Fruit fly (Drosophila melanogaster) whole organism, wandering third instar larva: ENCODE data around the gene sordd1.

ENCODE experiments used
- CG32264 ChIP-seq: fragments of 200-800 bp; sonication (Bioruptor generic); optimal IDR thresholded peaks from 2 replicates; lab custom pipeline; 2016; ENCODE audit warnings: missing biosample characterization, missing genetic modification characterization
- Dif ChIP-seq: fragments of 200-275, 200-300 bp; sonication (Bioruptor generic); optimal IDR thresholded peaks from 2 replicates; lab custom pipeline; 2018; ENCODE audit warnings: missing biosample characterization, missing genetic modification characterization; ENCODE audit not compliant: partially characterized antibody
- GATAd ChIP-seq: sonication (Bioruptor generic); optimal IDR thresholded peaks from 2 replicates; lab custom pipeline; 2016; ENCODE audit warnings: missing biosample characterization, missing genetic modification characterization
- Hnf4 ChIP-seq: fragments of 200-800 bp; sonication (Bioruptor generic); optimal IDR thresholded peaks from 2 replicates; lab custom pipeline; 2016; ENCODE audit warnings: missing biosample characterization, mild to moderate bottlenecking, missing genetic modification characterization
- br ChIP-seq: fragments of 200-800 bp; sonication (Bioruptor generic); optimal IDR thresholded peaks from 2 replicates; lab custom pipeline; 2016; ENCODE audit warnings: missing biosample characterization, missing genetic modification characterization
- fru ChIP-seq: fragments of 200-800 bp; sonication (Bioruptor generic); optimal IDR thresholded peaks from 3 replicates; lab custom pipeline; 2016; ENCODE audit warnings: missing biosample characterization, mild to moderate bottlenecking, missing genetic modification characterization
- h ChIP-seq: fragments of 200-800 bp; sonication (Bioruptor generic); optimal IDR thresholded peaks from 3 replicates; lab custom pipeline; 2016; ENCODE audit warnings: missing biosample characterization, mild to moderate bottlenecking, missing genetic modification characterization
- pan ChIP-seq: fragments of >200 bp; optimal IDR thresholded peaks from 2 replicates; lab custom pipeline; 2017

DNA sequence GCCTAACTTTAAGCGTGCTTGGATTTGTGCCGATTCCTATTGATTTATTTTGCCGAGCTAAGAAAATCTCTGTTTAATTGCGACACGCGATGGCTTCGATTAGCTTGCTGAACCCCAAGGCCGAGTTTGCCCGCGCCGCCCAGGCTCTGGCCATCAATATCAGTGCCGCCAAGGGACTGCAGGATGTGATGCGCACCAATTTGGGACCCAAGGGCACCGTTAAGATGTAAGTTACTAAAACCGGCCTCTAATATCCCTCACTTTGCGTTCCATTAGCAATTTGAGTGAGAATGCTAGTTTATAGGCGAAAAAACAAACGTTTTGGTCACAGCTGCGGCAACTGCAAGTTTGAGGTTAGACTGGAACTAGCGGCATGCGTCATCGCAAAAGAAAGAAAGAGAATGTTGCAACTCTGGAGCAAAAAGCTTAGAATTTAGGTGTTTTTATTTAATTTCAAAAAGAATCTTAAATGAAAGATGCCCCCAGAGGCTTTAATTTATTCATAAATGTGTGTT is 49.1 kb downstream of the sordd1 start:
- TF ChIP-seq h (no peak), fru (GFP tag; lab: Kevin White, UChicago) (no peak), CG32264 (no peak), br (GFP tag; lab: Kevin White, UChicago) (no peak), GATAd (GFP tag; lab: Kevin White, UChicago) (no peak), pan (lab: Kevin White, UChicago) (no peak), Hnf4 (GFP tag; lab: Kevin White, UChicago) (no peak), Dif (GFP tag; lab: Kevin White, UChicago) (no peak)
